Worm (Caenorhabditis elegans) whole organism, L2 larva: Measurements from ENCODE around the gene Y50E8A.2.

Experiments used
- R02D3.7 ChIP-seq: fragments of 150-350 bp; optimal IDR thresholded peaks from 2 replicates; lab custom pipeline; 2014; ENCODE audit warnings: missing biosample characterization, missing genetic modification characterization
- Y55F3AM.14 ChIP-seq: fragments of 200-800 bp; sonication (Bioruptor generic); optimal IDR thresholded peaks from 2 replicates; lab custom pipeline; 2018; ENCODE audit warnings: mild to moderate bottlenecking, missing genetic modification characterization, missing compliant biosample characterization
- ZK546.5 ChIP-seq: sonication (generic microtip); optimal IDR thresholded peaks from 2 replicates; lab custom pipeline; 2017; ENCODE audit warnings: missing biosample characterization, missing genetic modification characterization
- alr-1 ChIP-seq: fragments of 150-350 bp; optimal IDR thresholded peaks from 2 replicates; lab custom pipeline; 2014; ENCODE audit warnings: missing biosample characterization, missing genetic modification characterization
- ama-1 ChIP-seq: fragments of 150-350 bp; optimal IDR thresholded peaks from 2 replicates; lab custom pipeline; 2018; ENCODE audit warnings: inconsistent platforms
- ceh-82 ChIP-seq: fragments of 150-350 bp; optimal IDR thresholded peaks from 2 replicates; lab custom pipeline; 2014; ENCODE audit warnings: missing biosample characterization, missing genetic modification characterization
- crh-2 ChIP-seq: sonication (generic microtip); optimal IDR thresholded peaks from 2 replicates; lab custom pipeline; 2017; ENCODE audit warnings: missing biosample characterization, missing genetic modification characterization
- dmd-4 ChIP-seq: sonication (generic microtip); optimal IDR thresholded peaks from 2 replicates; lab custom pipeline; 2017; ENCODE audit warnings: missing biosample characterization, missing genetic modification characterization
- egl-27 ChIP-seq: sonication (generic microtip); optimal IDR thresholded peaks from 3 replicates; lab custom pipeline; 2017; ENCODE audit warnings: missing biosample characterization, missing genetic modification reagents, missing genetic modification characterization
- gmeb-1 ChIP-seq: fragments of 150-350 bp; optimal IDR thresholded peaks from 2 replicates; lab custom pipeline; 2014; ENCODE audit warnings: missing biosample characterization, missing genetic modification characterization
- lin-11 ChIP-seq: fragments of 150-350 bp; sonication (generic microtip); optimal IDR thresholded peaks from 2 replicates; lab custom pipeline; 2014; ENCODE audit warnings: missing biosample characterization, missing genetic modification characterization, inconsistent platforms, mixed read lengths
- lin-13 ChIP-seq: fragments of 150-350 bp; optimal IDR thresholded peaks from 2 replicates; lab custom pipeline; 2014; ENCODE audit warnings: missing biosample characterization, missing genetic modification reagents, missing genetic modification characterization
- lin-39 ChIP-seq: fragments of 150-350 bp; optimal IDR thresholded peaks from 2 replicates; lab custom pipeline; 2014; ENCODE audit warnings: missing biosample characterization, missing genetic modification reagents, missing genetic modification characterization
- lsy-2 ChIP-seq, 2 experiments: fragments of 150-350 bp in 1 of 2; sonication (generic microtip) in 1 of 2; optimal IDR thresholded peaks; 2 replicates each; lab custom pipeline; 2014 to 2017; ENCODE audit warnings: missing biosample characterization in 2 of 2, missing genetic modification characterization in 2 of 2
- mab-5 ChIP-seq: fragments of 150-350 bp; optimal IDR thresholded peaks from 2 replicates; lab custom pipeline; 2014; ENCODE audit warnings: missing biosample characterization, missing genetic modification characterization
- mbf-1 ChIP-seq: sonication (generic microtip); optimal IDR thresholded peaks from 2 replicates; lab custom pipeline; 2017; ENCODE audit warnings: missing biosample characterization, missing genetic modification characterization
- nhr-11 ChIP-seq: fragments of 150-350 bp; optimal IDR thresholded peaks from 2 replicates; lab custom pipeline; 2014; ENCODE audit warnings: missing biosample characterization, missing genetic modification characterization
- nhr-12 ChIP-seq: fragments of 150-350 bp; optimal IDR thresholded peaks from 2 replicates; lab custom pipeline; 2014; ENCODE audit warnings: missing biosample characterization, missing genetic modification characterization
- nhr-129 ChIP-seq: fragments of 150-350 bp; optimal IDR thresholded peaks from 2 replicates; lab custom pipeline; 2014; ENCODE audit warnings: missing biosample characterization, missing genetic modification characterization
- nhr-21 ChIP-seq: fragments of 150-350 bp; optimal IDR thresholded peaks from 2 replicates; lab custom pipeline; 2014; ENCODE audit warnings: missing biosample characterization, missing genetic modification characterization
- nhr-23 ChIP-seq: fragments of 150-350 bp; optimal IDR thresholded peaks from 2 replicates; lab custom pipeline; 2014; ENCODE audit warnings: missing biosample characterization, missing genetic modification reagents, missing genetic modification characterization
- nhr-237 ChIP-seq: fragments of 150-350 bp; optimal IDR thresholded peaks from 2 replicates; lab custom pipeline; 2014; ENCODE audit warnings: missing biosample characterization, missing genetic modification characterization
- nhr-25 ChIP-seq: fragments of 150-350 bp; sonication (generic microtip); optimal IDR thresholded peaks from 3 replicates; lab custom pipeline; 2014; ENCODE audit warnings: missing biosample characterization, missing genetic modification characterization
- nhr-6 ChIP-seq: fragments of 150-350 bp; optimal IDR thresholded peaks from 2 replicates; lab custom pipeline; 2014; ENCODE audit warnings: missing biosample characterization, missing genetic modification characterization
- nhr-77 ChIP-seq: fragments of 150-350 bp; optimal IDR thresholded peaks from 2 replicates; lab custom pipeline; 2014; ENCODE audit warnings: missing biosample characterization, missing genetic modification characterization
- peb-1 ChIP-seq: fragments of 150-350 bp; optimal IDR thresholded peaks from 2 replicates; lab custom pipeline; 2014; ENCODE audit warnings: missing biosample characterization, missing genetic modification characterization
- sem-4 ChIP-seq: fragments of 150-350 bp; optimal IDR thresholded peaks from 2 replicates; lab custom pipeline; 2014; ENCODE audit warnings: missing biosample characterization, missing genetic modification reagents, missing genetic modification characterization
- sma-3 ChIP-seq: sonication (generic microtip); optimal IDR thresholded peaks from 2 replicates; lab custom pipeline; 2016; ENCODE audit warnings: missing genetic modification reagents, missing genetic modification characterization, missing compliant biosample characterization
- sma-9 ChIP-seq, 2 experiments: fragments of 150-350 bp in 1 of 2; sonication (generic microtip) in 1 of 2; optimal IDR thresholded peaks; 2 replicates each; lab custom pipeline; 2014 to 2016; ENCODE audit warnings: missing genetic modification characterization in 2 of 2, mild to moderate bottlenecking in 1 of 2, missing biosample characterization in 1 of 2, missing compliant biosample characterization in 1 of 2, missing genetic modification reagents in 1 of 2, moderate library complexity in 1 of 2
- snpc-4 ChIP-seq: fragments of 150-350 bp; optimal IDR thresholded peaks from 2 replicates; lab custom pipeline; 2014; ENCODE audit warnings: missing biosample characterization, missing genetic modification characterization
- unc-55 ChIP-seq: fragments of 150-350 bp; sonication (generic microtip); optimal IDR thresholded peaks from 3 replicates; lab custom pipeline; 2014; ENCODE audit warnings: missing biosample characterization, missing genetic modification reagents, missing genetic modification characterization
- unc-62 ChIP-seq: fragments of 150-350 bp; optimal IDR thresholded peaks from 2 replicates; lab custom pipeline; 2014; ENCODE audit warnings: missing biosample characterization, missing genetic modification reagents, missing genetic modification characterization
- zag-1 ChIP-seq: fragments of 150-350 bp; optimal IDR thresholded peaks from 2 replicates; lab custom pipeline; 2014; ENCODE audit warnings: missing biosample characterization, missing genetic modification characterization
- ztf-1 ChIP-seq: fragments of 200-800 bp; sonication (Bioruptor generic); conservative IDR thresholded peaks from 2 replicates; pipeline ENCODE4 v1.3.6; 2022; ENCODE audit warnings: missing genetic modification characterization, missing compliant biosample characterization
- ztf-11 ChIP-seq: sonication (generic microtip); optimal IDR thresholded peaks from 2 replicates; lab custom pipeline; 2017; ENCODE audit warnings: missing biosample characterization, missing genetic modification characterization

Y50E8A.2 gene

DNA sequence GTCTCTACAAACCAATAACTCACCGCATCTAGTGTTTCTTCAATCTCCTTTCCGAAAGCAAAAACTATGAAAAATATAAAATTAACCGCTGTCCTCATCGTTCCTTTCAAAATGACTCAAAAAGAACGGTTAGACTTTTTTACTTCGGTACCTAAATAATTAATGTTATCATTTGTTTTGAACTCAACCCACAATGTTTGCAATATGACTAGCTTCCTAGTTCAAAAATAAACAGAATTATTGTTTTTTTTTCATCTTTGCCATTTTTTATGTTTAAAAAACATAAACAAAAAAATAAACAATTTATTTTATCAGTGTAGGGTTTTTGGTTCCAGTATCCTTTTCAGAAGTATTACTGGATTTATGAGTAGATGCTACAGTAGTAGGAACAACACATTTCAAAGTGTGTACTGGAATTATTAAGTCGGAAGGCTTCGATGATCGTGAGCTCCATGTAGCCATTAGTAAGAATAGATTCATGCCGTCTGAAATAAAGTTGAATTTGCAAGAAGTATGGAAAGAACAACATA is 20.0 kb upstream of the Y50E8A.2 start, which contains the start of the genes lipl-8 and Y50E8A.22:
TSS of gene lipl-8 (minus strand) at position 101 of the 530 bp plus-strand sequence.
TSS of gene Y50E8A.22 (minus strand) at position 480 of the 530 bp plus-strand sequence.
- TF ChIP-seq Y55F3AM.14 (GFP tag; lab: Kevin White, UChicago) (no peak), lin-11 (tag; lab: Kevin White, UChicago) (no peak), ceh-82 (tag; lab: Kevin White, UChicago) (no peak), snpc-4 (tag; lab: Kevin White, UChicago) (no peak), crh-2 (tag; lab: Kevin White, UChicago) (no peak), ztf-1 (GFP tag; lab: Robert Waterston, UW) (no peak), lin-13 (GFP tag; lab: Kevin White, UChicago) (no peak), nhr-21 (no peak), ztf-11 (no peak), R02D3.7 (no peak), ZK546.5 (tag; lab: Kevin White, UChicago) (no peak), nhr-23 (tag; lab: Kevin White, UChicago) (no peak), peb-1 (no peak), nhr-12 (tag; lab: Kevin White, UChicago) (no peak), egl-27 (tag; lab: Kevin White, UChicago) (no peak), dmd-4 (tag; lab: Kevin White, UChicago) (no peak)
- TF ChIP-seq, all 48 proteins: peak for 0

DNA sequence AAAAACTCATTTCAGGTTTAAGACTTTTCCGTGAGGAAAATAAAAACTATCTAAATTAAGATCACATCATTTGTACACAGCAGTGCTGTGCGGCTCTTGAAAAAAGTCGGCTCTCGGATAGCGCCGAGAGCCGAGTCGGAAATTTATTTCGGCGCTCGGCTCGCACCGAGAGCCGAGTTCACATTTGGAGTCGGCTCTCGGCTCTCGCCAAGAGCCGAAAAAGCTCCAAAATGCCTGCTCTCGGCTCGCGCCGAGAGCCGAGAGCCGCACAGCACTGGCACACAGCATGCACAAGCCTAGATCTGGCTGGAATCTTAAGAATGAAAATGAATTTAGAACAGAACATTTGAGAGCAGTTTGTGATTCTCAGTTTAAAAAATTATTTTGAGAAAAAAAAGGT is 18.3 kb upstream of the Y50E8A.2 start:
- TF ChIP-seq nhr-12 (tag; lab: Kevin White, UChicago) (no peak), sem-4 (tag; lab: Kevin White, UChicago) (no peak), nhr-237 (tag; lab: Kevin White, UChicago) (no peak), ztf-11 (no peak), nhr-129 (no peak)

- no peak for TF ChIP-seq nhr-23 (tag; lab: Kevin White, UChicago)
- TF ChIP-seq lsy-2 (tag; optimal IDR thresholded peaks at IDR 0.05; lab: Kevin White, UChicago): no peak
- no peak for TF ChIP-seq dmd-4 (tag; lab: Kevin White, UChicago)
- TF ChIP-seq nhr-129: no peak
- TF ChIP-seq unc-55 (GFP tag; lab: Kevin White, UChicago): no peak
- no peak for TF ChIP-seq R02D3.7
- no peak for TF ChIP-seq zag-1 (tag; lab: Kevin White, UChicago)
- no peak for TF ChIP-seq sma-3 (GFP tag; lab: Kevin White, UChicago)
- no peak for TF ChIP-seq unc-62 (GFP tag; lab: Kevin White, UChicago)
- TF ChIP-seq lin-11 (tag; lab: Kevin White, UChicago): no peak
- TF ChIP-seq sem-4 (tag; lab: Kevin White, UChicago): no peak
- TF ChIP-seq nhr-6 (tag; lab: Kevin White, UChicago): no peak
- no peak for TF ChIP-seq sma-9 (GFP tag; optimal IDR thresholded peaks at IDR 0.05; lab: Kevin White, UChicago)
- no peak for TF ChIP-seq sma-9 (tag; optimal IDR thresholded peaks at IDR 0.05; lab: Kevin White, UChicago)
- TF ChIP-seq nhr-77 (tag; lab: Kevin White, UChicago): no peak
- TF ChIP-seq ZK546.5 (tag; lab: Kevin White, UChicago): no peak
Measured at ce11 chrV:14744824-14745223, 16.2 kb upstream of the Y50E8A.2 start.

ce11 chrV:14741233-14741632 is 12.6 kb upstream of the Y50E8A.2 start, which contains the start of gene Y50E8A.6:
TSS of gene Y50E8A.6 (minus strand) at chrV:14741333.
- TF ChIP-seq nhr-25 (no peak), mbf-1 (tag; lab: Kevin White, UChicago) (no peak), zag-1 (tag; lab: Kevin White, UChicago) (no peak), mab-5 (tag; lab: Kevin White, UChicago) (no peak)

DNA sequence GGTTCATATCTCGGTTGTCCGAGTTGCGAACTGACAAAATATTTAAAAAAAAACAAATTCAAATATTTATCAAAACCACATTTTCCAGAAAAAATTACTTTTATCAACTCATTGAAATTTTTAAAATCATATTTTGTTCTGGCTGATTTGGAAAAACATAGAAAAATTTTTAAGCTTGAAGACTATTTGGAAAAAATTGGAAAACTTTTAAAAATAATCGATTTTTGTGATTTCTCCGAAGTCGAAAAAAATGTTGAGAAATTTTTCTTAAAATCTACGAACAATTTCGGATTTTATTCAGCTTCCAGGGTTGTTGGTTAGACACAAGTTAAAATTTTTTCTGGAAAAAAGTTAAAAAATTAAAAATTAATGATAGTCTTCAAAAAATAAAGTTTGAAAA is 8.2 kb upstream of the Y50E8A.2 start, which contains the start of gene Y50E8A.5:
TSS of gene Y50E8A.5 (minus strand) at position 101 of the 400 bp plus-strand sequence.
- TF ChIP-seq nhr-6 (tag; lab: Kevin White, UChicago) (no peak), gmeb-1 (no peak), egl-27 (tag; lab: Kevin White, UChicago) (no peak), snpc-4 (tag; lab: Kevin White, UChicago) (no peak), peb-1 (no peak), mbf-1 (tag; lab: Kevin White, UChicago) (no peak), nhr-11 (tag; lab: Kevin White, UChicago) (no peak), lsy-2 (tag; optimal IDR thresholded peaks at IDR 0.05; lab: Kevin White, UChicago) (no peak), sem-4 (tag; lab: Kevin White, UChicago) (no peak), lin-39 (tag; lab: Kevin White, UChicago) (no peak), unc-55 (GFP tag; lab: Kevin White, UChicago) (no peak), nhr-25 (no peak), alr-1 (tag; lab: Kevin White, UChicago) (no peak), R02D3.7 (no peak), ZK546.5 (tag; lab: Kevin White, UChicago) (no peak), ama-1 (lab: Kevin White, UChicago) (no peak)
